Fruit fly (Drosophila melanogaster) S2 (cell line): ENCODE measurements around the gene Ing3.

Experiments
- CG8478 ChIP-seq: fragments of >200 bp; optimal IDR thresholded peaks from 2 replicates; lab custom pipeline; 2018
- CTCF ChIP-seq, 2 experiments: fragments of >200 bp; optimal IDR thresholded peaks; 2 replicates each; lab custom pipeline; 2018

DNA sequence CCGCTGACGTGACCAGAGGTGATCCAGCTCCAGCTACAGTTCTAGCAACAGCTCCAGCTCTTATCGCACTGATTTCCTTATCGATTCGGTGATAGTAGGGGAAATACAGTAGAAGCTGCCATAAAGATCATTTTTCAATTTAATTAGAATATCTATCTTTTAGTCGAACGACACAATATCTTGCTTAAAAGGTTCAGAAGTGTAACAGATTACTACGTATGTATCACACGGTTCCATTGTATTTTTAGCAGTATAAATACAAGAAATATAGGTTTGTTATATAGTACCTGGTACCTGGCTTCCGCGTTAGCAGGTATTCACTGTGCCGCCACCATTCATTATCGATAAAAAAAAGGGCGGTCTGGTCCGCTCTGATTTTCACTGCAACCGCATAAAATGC is 8.0 kb downstream of the Ing3 start:
- no peak for TF ChIP-seq CG8478 (lab: Kevin White, UChicago)
- TF ChIP-seq CTCF (optimal IDR thresholded peaks at IDR 0.05; lab: Kevin White, UChicago): no peak
